Worm (Caenorhabditis elegans) whole organism, early embryonic: Measurements from ENCODE around the gene T24F1.7.

Source experiments
- B0310.2 ChIP-seq: sonication (generic microtip); optimal IDR thresholded peaks from 2 replicates; lab custom pipeline; 2016; ENCODE audit warnings: mild to moderate bottlenecking, missing genetic modification characterization, missing compliant biosample characterization
- F13C5.2 ChIP-seq: sonication (generic microtip); optimal IDR thresholded peaks from 2 replicates; lab custom pipeline; 2017; ENCODE audit warnings: mild to moderate bottlenecking, missing genetic modification characterization, inconsistent platforms, missing compliant biosample characterization
- aly-1 ChIP-seq: sonication (generic microtip); optimal IDR thresholded peaks from 2 replicates; lab custom pipeline; 2016; ENCODE audit warnings: missing genetic modification characterization, missing compliant biosample characterization
- ama-1 ChIP-seq: fragments of 150-350 bp; optimal IDR thresholded peaks from 2 replicates; lab custom pipeline; 2014
- ceh-13 ChIP-seq: fragments of 200-800 bp; sonication (Bioruptor generic); optimal IDR thresholded peaks from 2 replicates; lab custom pipeline; 2018; ENCODE audit warnings: mild to moderate bottlenecking, missing genetic modification characterization, missing compliant biosample characterization
- ceh-36 ChIP-seq: sonication (generic microtip); optimal IDR thresholded peaks from 2 replicates; lab custom pipeline; 2016; ENCODE audit warnings: missing genetic modification characterization, inconsistent platforms, missing compliant biosample characterization
- ets-7 ChIP-seq: sonication (generic microtip); optimal IDR thresholded peaks from 2 replicates; lab custom pipeline; 2016; ENCODE audit warnings: missing genotype, missing genetic modification characterization, missing compliant biosample characterization
- flt-1 ChIP-seq: fragments of 200-800 bp; sonication (Bioruptor generic); IDR thresholded peaks from 2 replicates; pipeline ENCODE4 v1.3.6; 2022; ENCODE audit warnings: missing genetic modification characterization, missing compliant biosample characterization
- hmbx-1 ChIP-seq: sonication (generic microtip); optimal IDR thresholded peaks from 2 replicates; lab custom pipeline; 2016; ENCODE audit warnings: mild to moderate bottlenecking, missing genetic modification characterization, missing compliant biosample characterization
- hmg-4 ChIP-seq: fragments of 200-800 bp; sonication (Bioruptor generic); optimal IDR thresholded peaks from 2 replicates; lab custom pipeline; 2018; ENCODE audit warnings: mild to moderate bottlenecking, missing genetic modification characterization, missing compliant biosample characterization
- hnd-1 ChIP-seq: sonication (generic microtip); optimal IDR thresholded peaks from 2 replicates; lab custom pipeline; 2016; ENCODE audit warnings: missing genetic modification characterization, missing compliant biosample characterization
- pes-1 ChIP-seq: fragments of 200-800 bp; sonication (Bioruptor generic); IDR thresholded peaks from 2 replicates; pipeline ENCODE4 v1.3.6; 2022; ENCODE audit warnings: missing genetic modification reagents, missing genetic modification characterization, missing compliant biosample characterization
- scrt-1 ChIP-seq: fragments of 200-800 bp; sonication (Bioruptor generic); IDR thresholded peaks from 2 replicates; pipeline ENCODE4 v1.3.6; 2022; ENCODE audit warnings: missing genetic modification characterization, missing compliant biosample characterization
- sea-1 ChIP-seq: fragments of 200-800 bp; sonication (Bioruptor generic); conservative IDR thresholded peaks from 2 replicates; pipeline ENCODE4 v1.3.6; 2022; ENCODE audit warnings: missing genetic modification characterization, missing compliant biosample characterization
- tbx-11 ChIP-seq: fragments of 200-800 bp; sonication (Bioruptor generic); IDR thresholded peaks from 2 replicates; pipeline ENCODE4 v1.3.6; 2022; ENCODE audit warnings: missing genetic modification characterization, missing compliant biosample characterization
- tbx-37 ChIP-seq: fragments of 200-800 bp; sonication (Bioruptor generic); conservative IDR thresholded peaks from 2 replicates; pipeline ENCODE4 v1.3.6; 2022; ENCODE audit warnings: missing genetic modification reagents, missing genetic modification characterization, missing compliant biosample characterization
- tra-4 ChIP-seq: sonication (generic microtip); optimal IDR thresholded peaks from 2 replicates; lab custom pipeline; 2017; ENCODE audit warnings: missing genetic modification characterization, missing compliant biosample characterization

Gene T24F1.7

DNA sequence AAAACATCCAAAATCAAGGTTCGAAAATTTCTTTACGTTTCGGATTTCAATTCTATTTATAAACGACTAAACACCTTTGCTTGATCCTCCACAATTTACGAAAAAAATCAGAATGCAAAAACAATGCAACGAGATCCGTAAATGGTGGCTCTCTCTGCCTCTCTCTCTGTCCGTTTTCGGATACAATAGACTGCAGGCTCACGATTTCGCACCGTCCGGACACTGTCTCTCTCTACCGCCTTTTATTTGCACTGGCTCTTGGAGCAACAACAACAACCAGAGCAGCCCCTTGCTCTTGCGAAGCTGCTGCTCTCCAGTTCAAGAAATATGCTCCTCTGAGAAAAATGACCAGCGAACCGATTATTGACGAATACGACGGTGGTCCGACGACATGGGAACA, at the start of gene T24F1.7:
T24F1.7 (plus strand) TSS at position 301 of the 400 bp plus-strand sequence.
- TF ChIP-seq tra-4, result no peak
- TF ChIP-seq pes-1, result no peak
- no peak for TF ChIP-seq hmbx-1 (tag; lab: Kevin White, UChicago)
- TF ChIP-seq scrt-1, result no peak
- no peak for TF ChIP-seq aly-1
- TF ChIP-seq tbx-11 (GFP tag; lab: Robert Waterston, UW), result no peak
- no peak for TF ChIP-seq sea-1 (GFP tag; lab: Robert Waterston, UW)
- TF ChIP-seq ama-1 (lab: Kevin White, UChicago), result no peak
- no peak for TF ChIP-seq hmg-4
- no peak for TF ChIP-seq B0310.2 (tag; lab: Kevin White, UChicago)
- no peak for TF ChIP-seq F13C5.2 (tag; lab: Kevin White, UChicago)
- TF ChIP-seq ceh-13 (GFP tag; lab: Kevin White, UChicago), result no peak
- no peak for TF ChIP-seq ceh-36 (tag; lab: Kevin White, UChicago)
- no peak for TF ChIP-seq hnd-1
- no peak for TF ChIP-seq ets-7

DNA sequence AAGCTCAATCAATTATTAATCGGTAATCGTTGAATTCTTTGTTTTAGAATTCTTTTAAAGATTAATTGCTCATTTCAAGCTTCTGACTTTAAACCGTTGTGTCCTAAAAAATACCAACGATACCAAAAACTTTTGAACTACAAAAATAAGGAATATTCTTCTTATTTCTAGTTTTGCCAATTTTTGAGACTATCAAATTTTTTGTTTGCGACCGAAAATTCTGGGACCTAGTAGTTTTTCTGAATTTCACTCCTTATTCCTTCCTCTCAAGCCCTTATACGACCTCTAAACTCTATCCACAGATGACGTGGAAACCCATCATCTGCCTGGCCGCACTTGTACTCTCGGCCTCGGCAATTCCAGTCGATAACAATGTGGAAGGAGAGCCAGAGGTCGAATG, 43.5 kb upstream of the T24F1.7 start, which contains the start of gene cut-1:
cut-1 (plus strand) TSS at position 301 of the 400 bp plus-strand sequence.
- no peak for TF ChIP-seq ceh-13 (GFP tag; lab: Kevin White, UChicago)
- TF ChIP-seq B0310.2 (tag; lab: Kevin White, UChicago), result no peak
- TF ChIP-seq ets-7, result no peak
- TF ChIP-seq flt-1 (GFP tag; lab: Robert Waterston, UW), result no peak
- TF ChIP-seq ama-1 (lab: Kevin White, UChicago), result no peak
- TF ChIP-seq hmg-4, result no peak
- no peak for TF ChIP-seq scrt-1
- no peak for TF ChIP-seq F13C5.2 (tag; lab: Kevin White, UChicago)
- no peak for TF ChIP-seq ceh-36 (tag; lab: Kevin White, UChicago)
- TF ChIP-seq hmbx-1 (tag; lab: Kevin White, UChicago), result no peak
- TF ChIP-seq hnd-1, result no peak
- TF ChIP-seq tra-4, result no peak

DNA sequence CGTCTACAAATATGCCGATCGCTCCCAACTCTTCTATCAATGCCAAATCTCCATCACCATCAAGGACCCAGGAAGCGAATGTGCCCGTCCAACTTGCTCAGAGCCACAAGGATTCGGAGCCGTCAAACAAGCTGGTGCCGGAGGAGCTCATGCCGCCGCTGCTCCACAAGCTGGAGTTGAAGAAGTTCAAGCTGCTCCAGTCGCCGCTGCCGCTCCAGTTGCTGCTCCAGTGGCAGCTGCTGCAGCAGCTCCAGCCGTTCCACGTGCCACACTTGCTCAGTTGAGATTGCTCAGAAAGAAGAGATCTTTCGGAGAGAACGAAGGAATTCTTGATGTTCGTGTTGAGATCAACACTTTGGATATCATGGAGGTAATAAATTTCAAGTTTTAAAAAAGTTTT, 41.5 kb upstream of the T24F1.7 start:
- TF ChIP-seq sea-1 (GFP tag; lab: Robert Waterston, UW) (no peak), ceh-36 (tag; lab: Kevin White, UChicago) (no peak), ceh-13 (GFP tag; lab: Kevin White, UChicago) (no peak), F13C5.2 (tag; lab: Kevin White, UChicago) (no peak), tbx-37 (GFP tag; lab: Robert Waterston, UW) (no peak), tra-4 (no peak), ama-1 (lab: Kevin White, UChicago) (no peak), pes-1 (no peak)

DNA sequence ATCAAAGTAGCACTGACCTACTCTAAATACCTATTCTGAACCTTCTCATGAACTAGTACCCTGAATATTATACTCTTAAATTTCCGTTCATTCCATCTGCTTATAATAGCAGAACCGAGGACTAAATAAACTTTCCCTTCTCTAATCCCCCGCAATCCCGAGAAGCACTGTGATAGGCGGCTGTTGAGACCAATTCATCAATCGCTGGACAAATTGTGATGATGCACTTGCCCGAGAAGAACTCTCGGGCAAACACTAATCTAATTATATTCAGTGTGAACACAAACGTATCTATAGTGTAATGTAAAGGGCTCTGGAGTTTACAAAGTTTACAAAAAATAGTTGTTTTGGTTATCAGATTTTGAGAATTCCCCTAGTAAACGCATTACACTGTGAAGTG, 37.4 kb upstream of the T24F1.7 start:
- TF ChIP-seq B0310.2 (tag; lab: Kevin White, UChicago), result no peak
- TF ChIP-seq hmbx-1 (tag; lab: Kevin White, UChicago), result no peak
- no peak for TF ChIP-seq hnd-1
- no peak for TF ChIP-seq hmg-4

DNA sequence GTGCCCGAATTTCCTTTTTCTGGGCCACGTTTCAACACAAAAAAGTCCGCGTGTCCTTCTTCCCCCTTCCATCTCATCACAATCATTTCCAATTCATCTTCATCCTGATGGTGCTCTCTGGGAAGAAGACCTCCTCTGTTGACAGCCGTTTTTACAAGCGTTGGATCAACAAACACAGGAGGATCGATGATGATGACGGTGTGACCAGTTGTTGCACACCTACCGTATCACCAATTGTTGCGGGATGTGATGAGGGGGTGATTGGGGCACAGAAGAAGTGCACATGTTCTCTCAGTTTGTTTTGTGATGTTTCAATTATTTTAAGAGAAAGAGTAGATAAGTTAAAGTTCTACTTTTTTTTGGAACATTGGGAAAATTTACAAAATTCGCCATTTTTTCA, 36.8 kb upstream of the T24F1.7 start:
- no peak for TF ChIP-seq aly-1
- TF ChIP-seq ets-7, result no peak
- TF ChIP-seq ama-1 (lab: Kevin White, UChicago), result no peak
- TF ChIP-seq hmg-4, result no peak

DNA sequence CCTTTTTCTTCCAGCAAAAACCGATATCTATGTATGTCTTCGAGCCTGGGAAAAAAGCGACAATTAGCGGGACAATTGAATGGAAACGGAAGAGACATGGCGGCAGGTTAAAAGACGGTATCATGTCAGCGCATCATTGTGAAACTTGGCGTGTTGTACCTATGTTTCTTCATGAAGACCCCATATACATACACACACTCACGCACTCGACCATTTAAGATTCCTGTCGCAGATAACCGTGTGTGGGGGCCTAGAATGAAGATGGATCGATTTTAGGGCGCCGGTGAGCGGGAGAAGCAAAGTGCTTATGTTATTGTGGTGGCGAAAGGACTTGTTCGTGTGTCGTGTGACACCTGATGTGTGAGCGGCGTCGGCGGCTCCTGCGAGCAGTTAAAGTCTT, 35.4 kb upstream of the T24F1.7 start:
- TF ChIP-seq ama-1 (lab: Kevin White, UChicago), result no peak
- no peak for TF ChIP-seq scrt-1
- no peak for TF ChIP-seq ets-7
- TF ChIP-seq B0310.2 (tag; lab: Kevin White, UChicago), result no peak
- TF ChIP-seq sea-1 (GFP tag; lab: Robert Waterston, UW), result no peak
- no peak for TF ChIP-seq aly-1
- TF ChIP-seq hmbx-1 (tag; lab: Kevin White, UChicago), result no peak
- TF ChIP-seq tbx-37 (GFP tag; lab: Robert Waterston, UW), result no peak
- no peak for TF ChIP-seq hmg-4
- no peak for TF ChIP-seq pes-1
- TF ChIP-seq flt-1 (GFP tag; lab: Robert Waterston, UW), result no peak

DNA sequence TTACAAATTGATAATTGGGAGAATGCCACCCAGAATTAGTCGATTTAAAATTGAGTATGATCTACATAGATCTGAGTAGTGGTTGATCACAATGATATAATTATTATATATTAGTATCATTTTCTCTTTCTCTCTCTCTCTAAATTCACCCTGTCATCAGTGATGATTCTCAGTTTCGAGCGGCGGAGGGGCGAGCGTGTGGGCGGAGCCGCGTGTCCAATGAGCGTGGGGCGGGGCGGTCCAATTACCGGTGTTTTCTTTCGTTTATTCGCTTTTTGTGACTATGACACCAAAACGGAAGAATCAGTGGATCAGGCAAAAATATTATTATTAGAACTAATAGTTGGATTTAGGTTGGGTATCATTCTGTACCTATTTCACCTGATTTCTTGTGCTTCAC, 32.4 kb upstream of the T24F1.7 start:
- no peak for TF ChIP-seq ceh-13 (GFP tag; lab: Kevin White, UChicago)
- no peak for TF ChIP-seq hnd-1
- no peak for TF ChIP-seq F13C5.2 (tag; lab: Kevin White, UChicago)
- no peak for TF ChIP-seq tra-4
- no peak for TF ChIP-seq tbx-11 (GFP tag; lab: Robert Waterston, UW)
- no peak for TF ChIP-seq flt-1 (GFP tag; lab: Robert Waterston, UW)
- no peak for TF ChIP-seq hmg-4

DNA sequence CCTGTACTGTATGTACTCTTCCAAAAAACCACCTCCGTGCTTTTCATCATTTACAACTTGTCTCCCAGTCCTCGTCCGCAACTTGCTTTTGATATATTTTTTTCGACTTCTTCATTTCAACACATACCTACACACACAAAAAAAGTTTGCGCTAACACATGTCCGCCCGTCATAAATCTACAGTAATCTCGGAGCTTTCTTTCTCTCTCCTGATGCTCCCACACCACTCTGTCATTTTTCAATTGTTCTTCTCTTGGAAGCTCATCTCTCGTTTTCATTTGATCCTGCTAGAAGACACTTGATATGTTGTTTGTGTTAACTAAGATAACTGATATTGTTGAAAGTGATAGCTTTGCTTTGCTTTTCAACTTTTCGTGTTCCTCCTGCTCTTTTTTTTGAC, 31.1 kb upstream of the T24F1.7 start:
- TF ChIP-seq ets-7 (no peak), ceh-13 (GFP tag; lab: Kevin White, UChicago) (no peak), flt-1 (GFP tag; lab: Robert Waterston, UW) (no peak), ceh-36 (tag; lab: Kevin White, UChicago) (no peak), tbx-11 (GFP tag; lab: Robert Waterston, UW) (no peak), pes-1 (no peak), hmg-4 (no peak), sea-1 (GFP tag; lab: Robert Waterston, UW) (no peak), B0310.2 (tag; lab: Kevin White, UChicago) (no peak), aly-1 (no peak), tra-4 (no peak)

DNA sequence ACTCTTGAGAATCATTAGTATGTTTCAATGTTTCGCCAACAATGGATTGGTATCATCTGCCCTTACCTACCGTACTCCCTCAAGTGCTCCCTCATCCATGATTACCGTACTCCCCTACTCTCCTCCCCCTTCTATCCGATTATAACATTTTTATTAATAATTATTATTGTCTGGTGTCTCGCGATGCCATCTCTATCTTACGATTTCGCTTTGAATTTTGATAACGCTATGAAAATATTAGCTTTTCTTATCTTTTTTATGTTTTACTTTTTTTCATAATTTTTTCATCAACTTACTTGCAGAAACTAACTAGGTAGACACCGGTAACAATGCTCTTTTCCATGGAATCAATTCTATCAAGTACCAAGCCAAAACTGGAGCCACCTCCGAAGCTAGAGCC, 30.7 kb upstream of the T24F1.7 start, which contains the start of gene unc-130:
unc-130 (plus strand) TSS at position 301 of the 400 bp plus-strand sequence.
- no peak for TF ChIP-seq tra-4
- no peak for TF ChIP-seq sea-1 (GFP tag; lab: Robert Waterston, UW)
- no peak for TF ChIP-seq tbx-11 (GFP tag; lab: Robert Waterston, UW)
- no peak for TF ChIP-seq ama-1 (lab: Kevin White, UChicago)
- TF ChIP-seq B0310.2 (tag; lab: Kevin White, UChicago), result no peak
- no peak for TF ChIP-seq ceh-13 (GFP tag; lab: Kevin White, UChicago)
- TF ChIP-seq flt-1 (GFP tag; lab: Robert Waterston, UW), result no peak
- TF ChIP-seq tbx-37 (GFP tag; lab: Robert Waterston, UW), result no peak
- no peak for TF ChIP-seq hmbx-1 (tag; lab: Kevin White, UChicago)
- no peak for TF ChIP-seq hnd-1
- TF ChIP-seq hmg-4, result no peak
- no peak for TF ChIP-seq aly-1
- TF ChIP-seq F13C5.2 (tag; lab: Kevin White, UChicago), result no peak
